Worm (Caenorhabditis elegans) whole organism, young adult: ENCODE measurements around the gene ncx-6.

Experiments used
- B0019.2 ChIP-seq: fragments of 200-800 bp; sonication (Bioruptor generic); conservative IDR thresholded peaks from 2 replicates; pipeline ENCODE4 v1.3.6; 2022; ENCODE audit warnings: missing genetic modification reagents, missing genetic modification characterization, missing compliant biosample characterization
- C06A6.2 ChIP-seq: fragments of 200-800 bp; sonication (Bioruptor generic); conservative IDR thresholded peaks from 2 replicates; pipeline ENCODE4 v1.3.6; 2022; ENCODE audit warnings: missing genetic modification characterization, missing compliant biosample characterization
- D2030.7 ChIP-seq: fragments of 200-800 bp; sonication (Bioruptor generic); IDR thresholded peaks from 2 replicates; pipeline ENCODE4 v1.3.6; 2022; ENCODE audit warnings: missing genetic modification reagents, missing genetic modification characterization, missing compliant biosample characterization
- F10E7.11 ChIP-seq: sonication (generic microtip); optimal IDR thresholded peaks from 2 replicates; lab custom pipeline; 2017; ENCODE audit warnings: mild to moderate bottlenecking, missing genetic modification characterization, moderate library complexity, missing compliant biosample characterization
- F33H1.4 ChIP-seq: fragments of 200-800 bp; sonication (Bioruptor generic); IDR thresholded peaks from 2 replicates; pipeline ENCODE4 v1.3.6; 2022; ENCODE audit warnings: missing genetic modification reagents, missing genetic modification characterization, missing compliant biosample characterization
- Y95B8A.8 ChIP-seq: fragments of 200-800 bp; sonication (Bioruptor generic); IDR thresholded peaks from 2 replicates; pipeline ENCODE4 v1.3.6; 2022; ENCODE audit warnings: missing genetic modification reagents, missing genetic modification characterization, missing compliant biosample characterization
- akir-1 ChIP-seq: fragments of 200-800 bp; sonication (Bioruptor generic); optimal IDR thresholded peaks from 2 replicates; lab custom pipeline; 2018; ENCODE audit warnings: mild to moderate bottlenecking, missing genetic modification characterization, moderate library complexity, missing compliant biosample characterization
- atf-7 ChIP-seq: sonication (generic microtip); optimal IDR thresholded peaks from 2 replicates; lab custom pipeline; 2017; ENCODE audit warnings: mild to moderate bottlenecking, missing genetic modification characterization, missing compliant biosample characterization
- attf-6 ChIP-seq: fragments of 200-800 bp; sonication (Bioruptor generic); IDR thresholded peaks from 2 replicates; pipeline ENCODE4 v1.3.6; 2022; ENCODE audit warnings: missing genetic modification reagents, missing genetic modification characterization, missing compliant biosample characterization
- bed-1 ChIP-seq: fragments of 200-800 bp; sonication (Bioruptor generic); IDR thresholded peaks from 2 replicates; pipeline ENCODE4 v1.3.6; 2022; ENCODE audit warnings: missing genetic modification reagents, missing genetic modification characterization, missing compliant biosample characterization
- ccch-3 ChIP-seq: fragments of 200-800 bp; sonication (Bioruptor generic); optimal IDR thresholded peaks from 2 replicates; lab custom pipeline; 2018; ENCODE audit warnings: mild to moderate bottlenecking, missing genetic modification characterization, missing compliant biosample characterization
- cebp-2 ChIP-seq: fragments of 200-800 bp; sonication (Bioruptor generic); IDR thresholded peaks from 2 replicates; pipeline ENCODE4 v1.3.6; 2022; ENCODE audit warnings: missing genetic modification characterization, missing compliant biosample characterization
- ceh-100 ChIP-seq: fragments of 200-800 bp; sonication (Bioruptor generic); IDR thresholded peaks from 2 replicates; pipeline ENCODE4 v1.3.6; 2022; ENCODE audit warnings: missing genetic modification reagents, missing genetic modification characterization, missing compliant biosample characterization
- ceh-27 ChIP-seq: fragments of 200-800 bp; sonication (Bioruptor generic); optimal IDR thresholded peaks from 2 replicates; lab custom pipeline; 2018; ENCODE audit warnings: mild to moderate bottlenecking, missing genetic modification characterization, moderate library complexity, missing compliant biosample characterization
- ceh-91 ChIP-seq: fragments of 200-800 bp; sonication (Bioruptor generic); IDR thresholded peaks from 2 replicates; pipeline ENCODE4 v1.3.6; 2022; ENCODE audit warnings: missing genetic modification reagents, missing genetic modification characterization, missing compliant biosample characterization
- dpff-1 ChIP-seq: sonication (generic microtip); optimal IDR thresholded peaks from 2 replicates; lab custom pipeline; 2017; ENCODE audit warnings: mild to moderate bottlenecking, missing genetic modification characterization, missing compliant biosample characterization
- egrh-3 ChIP-seq: fragments of 200-800 bp; sonication (Bioruptor generic); IDR thresholded peaks from 2 replicates; pipeline ENCODE4 v1.3.6; 2022; ENCODE audit warnings: missing genetic modification reagents, missing genetic modification characterization, missing compliant biosample characterization
- fkh-3 ChIP-seq: sonication (generic microtip); optimal IDR thresholded peaks from 2 replicates; lab custom pipeline; 2016; ENCODE audit warnings: mild to moderate bottlenecking, missing genetic modification characterization, missing compliant biosample characterization
- gei-17 ChIP-seq: fragments of 200-800 bp; sonication (Bioruptor generic); optimal IDR thresholded peaks from 2 replicates; lab custom pipeline; 2018; ENCODE audit warnings: mild to moderate bottlenecking, missing genetic modification characterization, missing compliant biosample characterization
- hsf-1 ChIP-seq: fragments of 200-800 bp; sonication (Bioruptor generic); IDR thresholded peaks from 2 replicates; pipeline ENCODE4 v1.3.6; 2022; ENCODE audit warnings: missing genetic modification reagents, missing genetic modification characterization, missing compliant biosample characterization
- lag-1 ChIP-seq: fragments of 200-800 bp; sonication (Bioruptor generic); IDR thresholded peaks from 2 replicates; pipeline ENCODE4 v1.3.6; 2022; ENCODE audit warnings: missing genetic modification reagents, missing genetic modification characterization, missing compliant biosample characterization
- let-526 ChIP-seq: fragments of 200-800 bp; sonication (Bioruptor generic); IDR thresholded peaks from 2 replicates; pipeline ENCODE4 v1.3.6; 2022; ENCODE audit warnings: missing genetic modification reagents, missing genetic modification characterization, missing compliant biosample characterization
- lin-40 ChIP-seq: sonication (generic microtip); optimal IDR thresholded peaks from 2 replicates; lab custom pipeline; 2016; ENCODE audit warnings: missing genetic modification characterization, mild to moderate bottlenecking, missing compliant biosample characterization, missing genotype, missing genetic modification reagents
- lin-54 ChIP-seq: fragments of 200-800 bp; sonication (Bioruptor generic); optimal IDR thresholded peaks from 2 replicates; lab custom pipeline; 2018; ENCODE audit warnings: mild to moderate bottlenecking, missing genetic modification characterization, missing compliant biosample characterization
- lsl-1 ChIP-seq: fragments of 200-800 bp; sonication (Bioruptor generic); optimal IDR thresholded peaks from 2 replicates; lab custom pipeline; 2018; ENCODE audit warnings: mild to moderate bottlenecking, missing genetic modification characterization, moderate library complexity, missing compliant biosample characterization
- madf-10 ChIP-seq: sonication (generic microtip); optimal IDR thresholded peaks from 2 replicates; lab custom pipeline; 2016; ENCODE audit warnings: mild to moderate bottlenecking, missing genetic modification characterization, missing compliant biosample characterization
- madf-8 ChIP-seq: fragments of 200-800 bp; sonication (Bioruptor generic); conservative IDR thresholded peaks from 2 replicates; pipeline ENCODE4 v1.3.6; 2022; ENCODE audit warnings: missing genetic modification reagents, missing genetic modification characterization, missing compliant biosample characterization
- mes-4 ChIP-seq: sonication (generic microtip); optimal IDR thresholded peaks from 2 replicates; lab custom pipeline; 2016; ENCODE audit warnings: missing genotype, missing genetic modification characterization, missing compliant biosample characterization
- mxl-1 ChIP-seq: sonication (generic microtip); optimal IDR thresholded peaks from 2 replicates; lab custom pipeline; 2016; ENCODE audit warnings: missing genetic modification characterization, missing compliant biosample characterization
- nfyb-1 ChIP-seq: fragments of 200-800 bp; sonication (Bioruptor generic); IDR thresholded peaks from 2 replicates; pipeline ENCODE4 v1.3.6; 2022; ENCODE audit warnings: missing genetic modification reagents, missing genetic modification characterization, missing compliant biosample characterization
- nhr-80 ChIP-seq: sonication (generic microtip); optimal IDR thresholded peaks from 2 replicates; lab custom pipeline; 2016; ENCODE audit warnings: missing genetic modification characterization, missing compliant biosample characterization
- rcor-1 ChIP-seq: fragments of 200-800 bp; sonication (Bioruptor generic); IDR thresholded peaks from 2 replicates; pipeline ENCODE4 v1.3.6; 2022; ENCODE audit warnings: missing genetic modification reagents, missing genetic modification characterization, missing compliant biosample characterization
- rpc-1 ChIP-seq, 2 experiments: fragments of 150-350 bp in 1 of 2; sonication (generic microtip) in 1 of 2; optimal IDR thresholded peaks; 2 replicates each; lab custom pipeline; 2014 to 2018; ENCODE audit warnings: missing biosample characterization in 1 of 2, missing genetic modification characterization in 1 of 2, missing genetic modification reagents in 1 of 2, missing genotype in 1 of 2
- snpc-1.3 ChIP-seq: sonication (generic microtip); optimal IDR thresholded peaks from 2 replicates; lab custom pipeline; 2017; ENCODE audit warnings: missing genetic modification characterization, mild to moderate bottlenecking, missing compliant biosample characterization, antibody characterized with exemption, moderate library complexity, missing genotype, missing genetic modification reagents; ENCODE audit not compliant: insufficient read depth
- sptf-2 ChIP-seq: fragments of 200-800 bp; sonication (Bioruptor generic); optimal IDR thresholded peaks from 2 replicates; lab custom pipeline; 2018; ENCODE audit warnings: mild to moderate bottlenecking, missing genetic modification characterization, missing compliant biosample characterization
- ztf-28 ChIP-seq: fragments of 200-800 bp; sonication (Bioruptor generic); IDR thresholded peaks from 2 replicates; pipeline ENCODE4 v1.3.6; 2022; ENCODE audit warnings: missing genetic modification reagents, missing genetic modification characterization, missing compliant biosample characterization
- ztf-6 ChIP-seq: fragments of 200-800 bp; sonication (Bioruptor generic); IDR thresholded peaks from 2 replicates; pipeline ENCODE4 v1.3.6; 2022; ENCODE audit warnings: missing genetic modification reagents, missing genetic modification characterization, missing compliant biosample characterization

Gene ncx-6

DNA sequence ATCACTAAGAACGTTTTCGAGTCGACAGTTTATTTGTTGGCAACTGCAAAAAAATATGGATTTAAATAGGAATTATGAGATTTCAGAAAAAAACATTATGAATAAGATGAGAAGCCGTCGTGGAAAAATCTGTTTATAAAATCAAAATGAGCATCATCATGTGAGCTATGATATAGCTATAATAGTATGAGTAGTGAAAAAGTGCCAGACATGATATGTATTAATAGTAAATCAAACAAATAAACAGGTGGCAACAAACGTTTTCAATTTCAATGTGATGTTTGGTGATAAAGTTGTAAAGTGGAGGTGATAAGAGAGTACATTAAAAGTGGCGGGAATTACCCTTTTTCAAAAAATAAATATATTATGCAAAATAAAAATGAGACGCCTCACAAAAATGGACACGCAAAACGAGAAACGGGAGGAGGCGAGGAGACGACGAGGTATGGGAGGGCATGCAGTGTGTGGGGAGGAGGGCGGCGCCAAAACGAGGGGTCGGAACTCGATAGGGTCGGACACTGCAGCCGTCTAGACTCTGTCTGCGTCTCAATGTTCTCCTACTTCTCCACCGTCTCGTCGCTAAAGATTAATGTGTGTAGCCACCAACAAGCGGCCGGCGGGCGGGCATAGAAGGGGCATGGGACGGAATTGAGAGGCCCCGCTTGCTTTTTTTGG, 46.0 kb downstream of the ncx-6 start, which contains the start of gene C07A9.9 (continued):
- TF ChIP-seq attf-6 (GFP tag; lab: Robert Waterston, UW) (no peak), ztf-28 (GFP tag; lab: Robert Waterston, UW) (no peak), bed-1 (no peak), hsf-1 (GFP tag; lab: Robert Waterston, UW) (no peak), snpc-1.3 (tag; lab: Kevin White, UChicago) (no peak), D2030.7 (GFP tag; lab: Robert Waterston, UW) (no peak), mxl-1 (no peak), madf-8 (no peak), akir-1 (GFP tag; lab: Kevin White, UChicago) (no peak), lsl-1 (GFP tag; lab: Kevin White, UChicago) (no peak), lag-1 (GFP tag; lab: Robert Waterston, UW) (no peak), atf-7 (tag; lab: Kevin White, UChicago) (no peak), mes-4 (tag; lab: Kevin White, UChicago) (no peak), madf-10 (tag; lab: Kevin White, UChicago) (no peak), gei-17 (GFP tag; lab: Kevin White, UChicago) (no peak), ceh-27 (GFP tag; lab: Kevin White, UChicago) (peak; percentile 56), dpff-1 (tag; lab: Kevin White, UChicago) (no peak), F33H1.4 (no peak), lin-54 (GFP tag; lab: Kevin White, UChicago) (no peak), C06A6.2 (GFP tag; lab: Robert Waterston, UW) (no peak), fkh-3 (tag; lab: Kevin White, UChicago) (no peak), rcor-1 (GFP tag; lab: Robert Waterston, UW) (no peak; the same call in 1 of the 2 replicates)

DNA sequence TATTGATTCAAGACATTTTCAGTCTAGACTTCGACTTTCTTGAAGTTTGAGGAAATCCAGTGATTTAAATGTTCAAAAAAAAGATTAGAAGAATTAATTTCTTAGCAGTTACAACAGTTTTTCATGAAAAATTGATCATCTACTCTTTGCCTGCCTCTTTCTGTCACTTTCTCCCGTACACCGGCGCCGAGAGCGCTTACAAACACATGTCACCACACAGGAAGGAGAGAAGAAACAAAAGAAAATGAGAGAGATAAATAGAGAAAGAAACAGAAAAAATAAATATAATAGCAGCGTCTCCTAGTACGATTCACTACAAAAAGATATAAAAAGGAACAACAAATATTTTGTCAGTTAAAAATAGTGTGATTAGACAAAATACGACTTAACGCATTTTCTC, 47.1 kb downstream of the ncx-6 start:
- no peak for TF ChIP-seq lin-54 (GFP tag; lab: Kevin White, UChicago)
- no peak for TF ChIP-seq C06A6.2 (GFP tag; lab: Robert Waterston, UW)
- TF ChIP-seq let-526 (GFP tag; lab: Robert Waterston, UW), result no peak
- peak; percentile 28 for TF ChIP-seq nhr-80

DNA sequence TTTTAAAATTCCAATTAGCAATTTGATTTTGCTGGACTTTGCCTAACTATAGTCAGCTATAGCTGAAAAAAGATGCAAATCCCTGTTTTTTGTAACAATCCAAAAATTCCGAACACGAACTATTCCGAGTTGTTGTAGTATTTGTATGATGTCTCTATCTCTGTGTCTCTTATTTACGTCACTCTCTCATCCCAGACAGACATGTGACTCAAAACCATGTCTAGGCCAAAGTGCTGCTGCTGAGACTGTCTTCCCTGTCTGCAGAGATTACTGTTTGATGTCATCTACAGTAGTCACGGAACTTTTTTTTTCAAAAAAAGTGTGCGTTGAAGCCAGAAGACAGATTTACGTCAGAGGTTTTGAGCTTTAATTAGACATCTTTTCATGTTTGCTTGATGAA, 47.5 kb downstream of the ncx-6 start:
- TF ChIP-seq ccch-3, result no peak
- no peak for TF ChIP-seq egrh-3
- no peak for TF ChIP-seq Y95B8A.8 (GFP tag; lab: Robert Waterston, UW)
- TF ChIP-seq cebp-2 (GFP tag; lab: Robert Waterston, UW), result no peak
- no peak for TF ChIP-seq akir-1 (GFP tag; lab: Kevin White, UChicago)
- TF ChIP-seq ceh-91 (GFP tag; lab: Robert Waterston, UW), result no peak
- no peak for TF ChIP-seq ceh-100
- no peak for TF ChIP-seq rpc-1 (optimal IDR thresholded peaks at IDR 0.05; lab: Kevin White, UChicago)
- no peak for TF ChIP-seq rpc-1 (tag; optimal IDR thresholded peaks at IDR 0.05; lab: Kevin White, UChicago)
- peak; percentile 13 for TF ChIP-seq lin-40
- TF ChIP-seq ceh-27 (GFP tag; lab: Kevin White, UChicago), result peak; percentile 3
- TF ChIP-seq B0019.2 (GFP tag; lab: Robert Waterston, UW), result no peak
- no peak for TF ChIP-seq sptf-2 (GFP tag; lab: Kevin White, UChicago)
- TF ChIP-seq nfyb-1, result no peak
- no peak for TF ChIP-seq F10E7.11 (tag; lab: Kevin White, UChicago)
- no peak for TF ChIP-seq lag-1 (GFP tag; lab: Robert Waterston, UW)
- no peak for TF ChIP-seq ztf-6 (GFP tag; lab: Robert Waterston, UW)
- TF ChIP-seq madf-8, result no peak
